Worm (Caenorhabditis elegans) whole organism, L2 larva: ENCODE measurements around the gene C54D2.6.

Experiments used
- C34F6.9 ChIP-seq: fragments of 150-350 bp; optimal IDR thresholded peaks from 2 replicates; lab custom pipeline; 2014; ENCODE audit warnings: missing biosample characterization, missing genetic modification characterization
- F13H6.1 ChIP-seq: sonication (generic microtip); optimal IDR thresholded peaks from 2 replicates; lab custom pipeline; 2016; ENCODE audit warnings: missing genetic modification characterization, missing compliant biosample characterization
- R02D3.7 ChIP-seq: fragments of 150-350 bp; optimal IDR thresholded peaks from 2 replicates; lab custom pipeline; 2014; ENCODE audit warnings: missing biosample characterization, missing genetic modification characterization
- Y55F3AM.14 ChIP-seq: fragments of 200-800 bp; sonication (Bioruptor generic); optimal IDR thresholded peaks from 2 replicates; lab custom pipeline; 2018; ENCODE audit warnings: mild to moderate bottlenecking, missing genetic modification characterization, missing compliant biosample characterization
- ZK546.5 ChIP-seq: sonication (generic microtip); optimal IDR thresholded peaks from 2 replicates; lab custom pipeline; 2017; ENCODE audit warnings: missing biosample characterization, missing genetic modification characterization
- ama-1 ChIP-seq: fragments of 150-350 bp; optimal IDR thresholded peaks from 2 replicates; lab custom pipeline; 2018; ENCODE audit warnings: inconsistent platforms
- blmp-1 ChIP-seq: sonication (generic microtip); optimal IDR thresholded peaks from 2 replicates; lab custom pipeline; 2017; ENCODE audit warnings: missing genetic modification characterization, mild to moderate bottlenecking, missing compliant biosample characterization, antibody characterized with exemption, moderate library complexity; ENCODE audit not compliant: insufficient read depth
- ceh-16 ChIP-seq: fragments of 150-350 bp; optimal IDR thresholded peaks from 2 replicates; lab custom pipeline; 2014; ENCODE audit warnings: missing biosample characterization, missing genetic modification characterization
- ceh-82 ChIP-seq: fragments of 150-350 bp; optimal IDR thresholded peaks from 2 replicates; lab custom pipeline; 2014; ENCODE audit warnings: missing biosample characterization, missing genetic modification characterization
- dmd-4 ChIP-seq: sonication (generic microtip); optimal IDR thresholded peaks from 2 replicates; lab custom pipeline; 2017; ENCODE audit warnings: missing biosample characterization, missing genetic modification characterization
- egl-27 ChIP-seq: sonication (generic microtip); optimal IDR thresholded peaks from 3 replicates; lab custom pipeline; 2017; ENCODE audit warnings: missing biosample characterization, missing genetic modification reagents, missing genetic modification characterization
- elt-3 ChIP-seq: sonication (generic microtip); optimal IDR thresholded peaks from 2 replicates; lab custom pipeline; 2017; ENCODE audit warnings: missing biosample characterization, missing genetic modification characterization
- lin-11 ChIP-seq: fragments of 150-350 bp; sonication (generic microtip); optimal IDR thresholded peaks from 2 replicates; lab custom pipeline; 2014; ENCODE audit warnings: missing biosample characterization, missing genetic modification characterization, inconsistent platforms, mixed read lengths
- lin-13 ChIP-seq: fragments of 150-350 bp; optimal IDR thresholded peaks from 2 replicates; lab custom pipeline; 2014; ENCODE audit warnings: missing biosample characterization, missing genetic modification reagents, missing genetic modification characterization
- lin-39 ChIP-seq: fragments of 150-350 bp; optimal IDR thresholded peaks from 2 replicates; lab custom pipeline; 2014; ENCODE audit warnings: missing biosample characterization, missing genetic modification reagents, missing genetic modification characterization
- lsy-2 ChIP-seq, 2 experiments: fragments of 150-350 bp in 1 of 2; sonication (generic microtip) in 1 of 2; optimal IDR thresholded peaks; 2 replicates each; lab custom pipeline; 2014 to 2017; ENCODE audit warnings: missing biosample characterization in 2 of 2, missing genetic modification characterization in 2 of 2
- mbf-1 ChIP-seq: sonication (generic microtip); optimal IDR thresholded peaks from 2 replicates; lab custom pipeline; 2017; ENCODE audit warnings: missing biosample characterization, missing genetic modification characterization
- mdl-1 ChIP-seq, 2 experiments: fragments of 150-350 bp in 1 of 2; sonication (generic microtip) in 1 of 2; optimal IDR thresholded peaks; 2 replicates each; lab custom pipeline; 2017; ENCODE audit warnings: missing biosample characterization in 2 of 2, missing genetic modification characterization in 2 of 2
- nhr-10 ChIP-seq: sonication (generic microtip); optimal IDR thresholded peaks from 2 replicates; lab custom pipeline; 2017; ENCODE audit warnings: missing biosample characterization, missing genetic modification characterization
- nhr-11 ChIP-seq: fragments of 150-350 bp; optimal IDR thresholded peaks from 2 replicates; lab custom pipeline; 2014; ENCODE audit warnings: missing biosample characterization, missing genetic modification characterization
- nhr-12 ChIP-seq: fragments of 150-350 bp; optimal IDR thresholded peaks from 2 replicates; lab custom pipeline; 2014; ENCODE audit warnings: missing biosample characterization, missing genetic modification characterization
- nhr-129 ChIP-seq: fragments of 150-350 bp; optimal IDR thresholded peaks from 2 replicates; lab custom pipeline; 2014; ENCODE audit warnings: missing biosample characterization, missing genetic modification characterization
- nhr-21 ChIP-seq: fragments of 150-350 bp; optimal IDR thresholded peaks from 2 replicates; lab custom pipeline; 2014; ENCODE audit warnings: missing biosample characterization, missing genetic modification characterization
- nhr-23 ChIP-seq: fragments of 150-350 bp; optimal IDR thresholded peaks from 2 replicates; lab custom pipeline; 2014; ENCODE audit warnings: missing biosample characterization, missing genetic modification reagents, missing genetic modification characterization
- nhr-237 ChIP-seq: fragments of 150-350 bp; optimal IDR thresholded peaks from 2 replicates; lab custom pipeline; 2014; ENCODE audit warnings: missing biosample characterization, missing genetic modification characterization
- nhr-6 ChIP-seq: fragments of 150-350 bp; optimal IDR thresholded peaks from 2 replicates; lab custom pipeline; 2014; ENCODE audit warnings: missing biosample characterization, missing genetic modification characterization
- nhr-77 ChIP-seq: fragments of 150-350 bp; optimal IDR thresholded peaks from 2 replicates; lab custom pipeline; 2014; ENCODE audit warnings: missing biosample characterization, missing genetic modification characterization
- peb-1 ChIP-seq: fragments of 150-350 bp; optimal IDR thresholded peaks from 2 replicates; lab custom pipeline; 2014; ENCODE audit warnings: missing biosample characterization, missing genetic modification characterization
- sem-4 ChIP-seq: fragments of 150-350 bp; optimal IDR thresholded peaks from 2 replicates; lab custom pipeline; 2014; ENCODE audit warnings: missing biosample characterization, missing genetic modification reagents, missing genetic modification characterization
- skn-1 ChIP-seq: sonication (generic microtip); optimal IDR thresholded peaks from 2 replicates; lab custom pipeline; 2017; ENCODE audit warnings: missing biosample characterization, missing genetic modification characterization
- sma-3 ChIP-seq: sonication (generic microtip); optimal IDR thresholded peaks from 2 replicates; lab custom pipeline; 2016; ENCODE audit warnings: missing genetic modification reagents, missing genetic modification characterization, missing compliant biosample characterization
- sma-9 ChIP-seq, 2 experiments: fragments of 150-350 bp in 1 of 2; sonication (generic microtip) in 1 of 2; optimal IDR thresholded peaks; 2 replicates each; lab custom pipeline; 2014 to 2016; ENCODE audit warnings: missing genetic modification characterization in 2 of 2, mild to moderate bottlenecking in 1 of 2, missing biosample characterization in 1 of 2, missing compliant biosample characterization in 1 of 2, missing genetic modification reagents in 1 of 2, moderate library complexity in 1 of 2
- snpc-4 ChIP-seq: fragments of 150-350 bp; optimal IDR thresholded peaks from 2 replicates; lab custom pipeline; 2014; ENCODE audit warnings: missing biosample characterization, missing genetic modification characterization
- unc-55 ChIP-seq: fragments of 150-350 bp; sonication (generic microtip); optimal IDR thresholded peaks from 3 replicates; lab custom pipeline; 2014; ENCODE audit warnings: missing biosample characterization, missing genetic modification reagents, missing genetic modification characterization
- unc-62 ChIP-seq: fragments of 150-350 bp; optimal IDR thresholded peaks from 2 replicates; lab custom pipeline; 2014; ENCODE audit warnings: missing biosample characterization, missing genetic modification reagents, missing genetic modification characterization
- zag-1 ChIP-seq: fragments of 150-350 bp; optimal IDR thresholded peaks from 2 replicates; lab custom pipeline; 2014; ENCODE audit warnings: missing biosample characterization, missing genetic modification characterization
- ztf-11 ChIP-seq: sonication (generic microtip); optimal IDR thresholded peaks from 2 replicates; lab custom pipeline; 2017; ENCODE audit warnings: missing biosample characterization, missing genetic modification characterization

C54D2.6 gene

ce11 chrX:7847413-7847812 is at the start of gene C54D2.6:
Gene C54D2.6, minus strand, starts transcription at chrX:7847513.
- no peak for TF ChIP-seq sma-9 (GFP tag; optimal IDR thresholded peaks at IDR 0.05; lab: Kevin White, UChicago)
- TF ChIP-seq sma-9 (tag; optimal IDR thresholded peaks at IDR 0.05; lab: Kevin White, UChicago), result no peak
- no peak for TF ChIP-seq mbf-1 (tag; lab: Kevin White, UChicago)
- no peak for TF ChIP-seq nhr-237 (tag; lab: Kevin White, UChicago)
- no peak for TF ChIP-seq elt-3 (tag; lab: Kevin White, UChicago)
- no peak for TF ChIP-seq nhr-6
- no peak for TF ChIP-seq nhr-77
- TF ChIP-seq lin-11 (tag; lab: Kevin White, UChicago), result no peak
- no peak for TF ChIP-seq nhr-11 (tag; lab: Kevin White, UChicago)
- no peak for TF ChIP-seq nhr-23 (tag; lab: Kevin White, UChicago)
- no peak for TF ChIP-seq lsy-2 (tag; optimal IDR thresholded peaks at IDR 0.05; lab: Kevin White, UChicago)
- TF ChIP-seq Y55F3AM.14 (GFP tag; lab: Kevin White, UChicago), result no peak
- TF ChIP-seq peb-1, result no peak
- no peak for TF ChIP-seq blmp-1 (tag; lab: Kevin White, UChicago)

ce11 chrX:7892296-7892695 is 45.0 kb upstream of the C54D2.6 start, which contains the start of gene C39D10.5:
Gene C39D10.5, minus strand, starts transcription at chrX:7892396.
- TF ChIP-seq dmd-4 (tag; lab: Kevin White, UChicago) (no peak), skn-1 (tag; lab: Kevin White, UChicago) (no peak), C34F6.9 (no peak), unc-62 (GFP tag; lab: Kevin White, UChicago) (no peak), nhr-237 (tag; lab: Kevin White, UChicago) (no peak), zag-1 (no peak), ama-1 (lab: Kevin White, UChicago) (no peak), nhr-12 (tag; lab: Kevin White, UChicago) (no peak)

ce11 chrX:7888915-7889314 is 41.6 kb upstream of the C54D2.6 start, which contains the start of gene C39D10.2:
Gene C39D10.2, plus strand, starts transcription at chrX:7889215.
- no peak for TF ChIP-seq zag-1
- no peak for TF ChIP-seq lsy-2 (tag; optimal IDR thresholded peaks at IDR 0.05; lab: Kevin White, UChicago)
- no peak for TF ChIP-seq nhr-11 (tag; lab: Kevin White, UChicago)
- no peak for TF ChIP-seq nhr-77

- TF ChIP-seq skn-1 (tag; lab: Kevin White, UChicago) (no peak), lin-39 (tag; lab: Kevin White, UChicago) (no peak), egl-27 (no peak), unc-55 (GFP tag; lab: Kevin White, UChicago) (no peak), ceh-82 (tag; lab: Kevin White, UChicago) (no peak), ZK546.5 (tag; lab: Kevin White, UChicago) (no peak), nhr-10 (tag; lab: Kevin White, UChicago) (no peak), nhr-77 (no peak), lsy-2 (tag; optimal IDR thresholded peaks at IDR 0.05; lab: Kevin White, UChicago) (no peak), ceh-16 (tag; lab: Kevin White, UChicago) (no peak), lin-11 (tag; lab: Kevin White, UChicago) (no peak), ztf-11 (tag; lab: Kevin White, UChicago) (no peak)
These were observed 38.9 kb upstream of the C54D2.6 start for ce11 chrX:7886200-7886599.

- TF ChIP-seq nhr-10 (tag; lab: Kevin White, UChicago), result no peak
- TF ChIP-seq nhr-21, result no peak
- no peak for TF ChIP-seq unc-62 (GFP tag; lab: Kevin White, UChicago)
- TF ChIP-seq nhr-23 (tag; lab: Kevin White, UChicago), result no peak
- TF ChIP-seq, all 48 proteins: peak for 0
These were observed 36.7 kb upstream of the C54D2.6 start, which contains the start of gene pcyt-2.2 for ce11 chrX:7883994-7884393. Gene pcyt-2.2, plus strand, starts transcription at chrX:7884294.

ce11 chrX:7881307-7881706 is 34.0 kb upstream of the C54D2.6 start:
- TF ChIP-seq blmp-1 (tag; lab: Kevin White, UChicago) (no peak), sem-4 (tag; lab: Kevin White, UChicago) (no peak), nhr-12 (tag; lab: Kevin White, UChicago) (no peak), nhr-23 (tag; lab: Kevin White, UChicago) (no peak), lin-11 (tag; lab: Kevin White, UChicago) (no peak), nhr-129 (tag; lab: Kevin White, UChicago) (no peak), nhr-11 (tag; lab: Kevin White, UChicago) (no peak), lin-13 (GFP tag; lab: Kevin White, UChicago) (no peak), sma-3 (GFP tag; lab: Kevin White, UChicago) (no peak), mdl-1 (tag; optimal IDR thresholded peaks at IDR 0.05; lab: Kevin White, UChicago) (no peak), snpc-4 (tag; lab: Kevin White, UChicago) (no peak), R02D3.7 (tag; lab: Kevin White, UChicago) (no peak), ama-1 (lab: Kevin White, UChicago) (no peak), elt-3 (tag; lab: Kevin White, UChicago) (no peak), F13H6.1 (tag; lab: Kevin White, UChicago) (no peak), skn-1 (tag; lab: Kevin White, UChicago) (no peak)
